Worm (Caenorhabditis elegans): ENCODE measurements around the gene chd-3.

chd-3 gene

DNA sequence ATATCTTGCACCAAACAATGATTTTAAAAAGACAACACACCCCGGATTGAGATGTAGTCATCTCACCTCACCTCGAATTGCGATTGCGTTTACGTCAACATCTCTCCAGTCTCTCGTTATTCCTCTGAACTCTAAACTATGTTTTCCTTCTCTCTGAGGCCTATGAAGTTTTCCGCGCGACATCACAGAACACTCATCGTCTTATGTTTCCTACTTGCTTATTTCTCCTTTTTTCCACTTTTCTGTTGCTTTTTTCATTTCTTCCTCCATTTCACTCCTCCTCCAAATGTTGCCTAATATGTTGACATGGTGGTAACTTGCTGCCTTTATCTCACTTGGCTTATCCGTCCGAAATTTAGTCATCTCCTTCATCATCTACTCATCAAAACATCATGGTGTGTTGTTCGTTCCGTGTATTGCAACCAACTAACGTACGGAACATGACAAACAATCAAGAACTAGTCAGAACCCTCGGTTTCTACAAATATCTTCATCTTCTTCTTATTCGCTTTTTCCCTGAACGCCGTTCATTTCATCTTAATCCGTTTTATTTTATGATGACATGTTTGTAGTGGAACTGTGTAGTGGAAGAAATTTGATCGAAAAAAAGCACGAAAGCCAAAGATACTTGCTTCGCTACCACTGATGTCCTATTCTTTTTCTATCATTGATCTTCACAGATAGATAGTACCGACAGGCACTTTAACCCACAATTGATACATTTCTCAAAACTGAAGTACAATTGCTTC, 46.9 kb upstream of the chd-3 start (continued):
- TF ChIP-seq C16A3.4 (tag; optimal IDR thresholded peaks at IDR 0.05) (no peak), lin-39 (tag; optimal IDR thresholded peaks at IDR 0.05) (no peak), irx-1 (tag; optimal IDR thresholded peaks at IDR 0.05) (no peak), aly-2 (tag; optimal IDR thresholded peaks at IDR 0.05) (no peak), elt-2 (tag; optimal IDR thresholded peaks at IDR 0.05) (no peak), C34B4.2 (tag; optimal IDR thresholded peaks at IDR 0.05) (no peak), lsy-2 (tag; optimal IDR thresholded peaks at IDR 0.05) (no peak), lin-14 (GFP tag; optimal IDR thresholded peaks at IDR 0.05) (peak; percentile 70), unc-62 (GFP tag; optimal IDR thresholded peaks at IDR 0.05) (no peak), ets-5 (GFP tag; IDR thresholded peaks at IDR 0.05) (no peak), blmp-1 (tag; optimal IDR thresholded peaks at IDR 0.05) (peak; percentile 54), lin-15B (tag; optimal IDR thresholded peaks at IDR 0.05) (no peak), aha-1 (tag; optimal IDR thresholded peaks at IDR 0.05) (no peak), mdl-1 (tag; optimal IDR thresholded peaks at IDR 0.05) (peak in 1 of 2 experiments; percentile 13), ztf-4 (tag; optimal IDR thresholded peaks at IDR 0.05) (no peak), nhr-19 (GFP tag; conservative IDR thresholded peaks at IDR 0.05) (peak; percentile 89), sptf-1 (tag; optimal IDR thresholded peaks at IDR 0.05) (no peak), nhr-84 (tag; optimal IDR thresholded peaks at IDR 0.05) (no peak), mep-1 (tag; optimal IDR thresholded peaks at IDR 0.05) (no peak), pax-3 (tag; optimal IDR thresholded peaks at IDR 0.05) (no peak), fkh-4 (tag; optimal IDR thresholded peaks at IDR 0.05; ENCODE audit: borderline replicate concordance) (no peak), lin-13 (GFP tag; optimal IDR thresholded peaks at IDR 0.05) (no peak), zag-1 (tag; optimal IDR thresholded peaks at IDR 0.05) (no peak), egl-27 (tag; optimal IDR thresholded peaks at IDR 0.05) (no peak), ceh-90 (tag; optimal IDR thresholded peaks at IDR 0.05) (no peak), nhr-11 (tag; optimal IDR thresholded peaks at IDR 0.05) (no peak), nhr-28 (tag; optimal IDR thresholded peaks at IDR 0.05) (no peak), unc-86 (tag; optimal IDR thresholded peaks at IDR 0.05) (no peak), unc-30 (tag; optimal IDR thresholded peaks at IDR 0.05) (no peak), jun-1 (tag; optimal IDR thresholded peaks at IDR 0.05) (no peak), pag-3 (tag; optimal IDR thresholded peaks at IDR 0.05; ENCODE audit: borderline replicate concordance, insufficient read depth) (no peak), nhr-90 (tag; optimal IDR thresholded peaks at IDR 0.05; ENCODE audit: poor library complexity) (no peak), nhr-71 (tag; optimal IDR thresholded peaks at IDR 0.05) (peak; percentile 65), elt-3 (tag; optimal IDR thresholded peaks at IDR 0.05) (peak in 2 of 6 experiments; percentile 39 to 47), grh-1 (GFP tag; IDR thresholded peaks at IDR 0.05) (no peak), lin-35 (GFP tag; optimal IDR thresholded peaks at IDR 0.05) (no peak), swsn-7 (tag; optimal IDR thresholded peaks at IDR 0.05) (peak; percentile 36), ama-1 (optimal IDR thresholded peaks at IDR 0.05) (no peak)

ce11 chrX:12889837-12890449, 37.5 kb upstream of the chd-3 start:
- TF ChIP-seq mdl-1 (tag; optimal IDR thresholded peaks at IDR 0.05) (peak in 1 of 2 experiments; percentile 63), lin-13 (GFP tag; optimal IDR thresholded peaks at IDR 0.05) (peak; percentile 27), irx-1 (tag; optimal IDR thresholded peaks at IDR 0.05) (peak; percentile 31), blmp-1 (tag; optimal IDR thresholded peaks at IDR 0.05) (peak; percentile 20), efl-3 (GFP tag; optimal IDR thresholded peaks at IDR 0.05) (no peak), swsn-7 (tag; optimal IDR thresholded peaks at IDR 0.05) (peak; percentile 79), fos-1 (tag; optimal IDR thresholded peaks at IDR 0.05) (peak; percentile 37), zip-4 (GFP tag; optimal IDR thresholded peaks at IDR 0.05) (peak; percentile 74), Y116A8C.19 (tag; optimal IDR thresholded peaks at IDR 0.05; ENCODE audit: borderline replicate concordance) (no peak), nhr-11 (tag; optimal IDR thresholded peaks at IDR 0.05) (no peak), nhr-85 (tag) (peak; percentile 77), nhr-12 (tag; optimal IDR thresholded peaks at IDR 0.05) (no peak), egl-27 (tag; optimal IDR thresholded peaks at IDR 0.05) (peak in 1 of 2 experiments; percentile 41), hlh-4 (tag; optimal IDR thresholded peaks at IDR 0.05) (no peak), mep-1 (tag; optimal IDR thresholded peaks at IDR 0.05) (peak; percentile 74), nhr-20 (tag; optimal IDR thresholded peaks at IDR 0.05) (peak; percentile 77), xbp-1 (tag; optimal IDR thresholded peaks at IDR 0.05) (peak; percentile 65), ceh-90 (tag; optimal IDR thresholded peaks at IDR 0.05) (no peak), C04F5.9 (tag; optimal IDR thresholded peaks at IDR 0.05) (no peak), hlh-17 (GFP tag; optimal IDR thresholded peaks at IDR 0.05; ENCODE audit: borderline replicate concordance) (no peak), lin-14 (GFP tag; optimal IDR thresholded peaks at IDR 0.05) (peak; percentile 81), lsy-2 (tag; optimal IDR thresholded peaks at IDR 0.05) (peak; percentile 36 to 71), ets-5 (GFP tag; IDR thresholded peaks at IDR 0.05) (no peak), sptf-1 (tag; optimal IDR thresholded peaks at IDR 0.05) (no peak), unc-86 (tag; optimal IDR thresholded peaks at IDR 0.05) (peak; percentile 26)

Measured in whole organism, L1 larva.